Worm (Caenorhabditis elegans) whole organism, late embryonic: Measurements from ENCODE around the gene C16D9.5.

Experiments used
- ceh-19 ChIP-seq: fragments of 200-800 bp; sonication (Bioruptor generic); optimal IDR thresholded peaks from 2 replicates; lab custom pipeline; 2018; ENCODE audit warnings: mild to moderate bottlenecking, missing genetic modification characterization, missing compliant biosample characterization
- ceh-45 ChIP-seq: fragments of 200-800 bp; sonication (Bioruptor generic); IDR thresholded peaks from 2 replicates; pipeline ENCODE4 v1.3.6; 2022; ENCODE audit warnings: missing genetic modification reagents, missing genetic modification characterization, missing compliant biosample characterization
- ets-4 ChIP-seq: sonication (generic microtip); optimal IDR thresholded peaks from 2 replicates; lab custom pipeline; 2016; ENCODE audit warnings: missing genetic modification characterization, missing compliant biosample characterization

- TF ChIP-seq ceh-45 (GFP tag; lab: Robert Waterston, UW) = no peak
- no peak for TF ChIP-seq ets-4 (tag; lab: Kevin White, UChicago)
- no peak for TF ChIP-seq ceh-19
Observed at ce11 chrV:8210527-8210926, 34.8 kb downstream of the C16D9.5 start.
